Fruit fly (Drosophila melanogaster) whole organism, pupa: Measurements from ENCODE around the gene jus.

Experiments
- CG10348 ChIP-seq: fragments of 200-800 bp; sonication (Bioruptor generic); IDR thresholded peaks from 2 replicates; pipeline ENCODE4 v1.3.6; 2022; ENCODE audit warnings: missing biosample characterization, missing genetic modification characterization
- CG12605 ChIP-seq: fragments of 200-800 bp; sonication (Bioruptor generic); IDR thresholded peaks from 2 replicates; pipeline ENCODE4 v1.3.6; 2022; ENCODE audit warnings: missing biosample characterization, missing genetic modification characterization
- CG13204 ChIP-seq: fragments of 200-800 bp; sonication (Bioruptor generic); optimal IDR thresholded peaks from 2 replicates; lab custom pipeline; 2018; ENCODE audit warnings: missing biosample characterization, mild to moderate bottlenecking, missing genetic modification characterization, moderate library complexity
- CG14655 ChIP-seq: fragments of 200-800 bp; sonication (Bioruptor generic); optimal IDR thresholded peaks from 3 replicates; lab custom pipeline; 2017; ENCODE audit warnings: mild to moderate bottlenecking, missing biosample characterization, missing genetic modification reagents, missing genetic modification characterization
- CG15710 ChIP-seq: fragments of 200-800 bp; sonication (Bioruptor generic); optimal IDR thresholded peaks from 2 replicates; lab custom pipeline; 2018; ENCODE audit warnings: missing biosample characterization, mild to moderate bottlenecking, missing genetic modification characterization, moderate library complexity
- CG17806 ChIP-seq: fragments of 200-800 bp; sonication (Bioruptor generic); optimal IDR thresholded peaks from 2 replicates; lab custom pipeline; 2018; ENCODE audit warnings: missing biosample characterization, mild to moderate bottlenecking, missing genetic modification characterization, moderate library complexity
- CG32121 ChIP-seq: fragments of 200-800 bp; sonication (Bioruptor generic); IDR thresholded peaks from 2 replicates; pipeline ENCODE4 v1.3.6; 2022; ENCODE audit warnings: missing biosample characterization, missing genetic modification characterization
- CG34367 ChIP-seq: fragments of 200-800 bp; sonication (Bioruptor generic); optimal IDR thresholded peaks from 2 replicates; lab custom pipeline; 2018; ENCODE audit warnings: missing biosample characterization, mild to moderate bottlenecking, missing genetic modification characterization
- CG4496 ChIP-seq: fragments of 200-800 bp; sonication (Bioruptor generic); IDR thresholded peaks from 3 replicates; pipeline ENCODE4 v1.3.6; 2022; ENCODE audit warnings: missing biosample characterization, missing genetic modification characterization
- CG8159 ChIP-seq: fragments of 200-800 bp; sonication (Bioruptor generic); optimal IDR thresholded peaks from 3 replicates; lab custom pipeline; 2018; ENCODE audit warnings: missing biosample characterization, mild to moderate bottlenecking, missing genetic modification characterization, moderate library complexity
- CG8301 ChIP-seq: fragments of 200-800 bp; sonication (Bioruptor generic); optimal IDR thresholded peaks from 2 replicates; lab custom pipeline; 2018; ENCODE audit warnings: missing biosample characterization, mild to moderate bottlenecking, missing genetic modification characterization
- CG9948 ChIP-seq: fragments of 200-800 bp; sonication (Bioruptor generic); optimal IDR thresholded peaks from 2 replicates; lab custom pipeline; 2018; ENCODE audit warnings: missing biosample characterization, mild to moderate bottlenecking, missing genetic modification characterization, moderate library complexity
- D1 ChIP-seq: fragments of 200-800 bp; sonication (Bioruptor generic); optimal IDR thresholded peaks from 2 replicates; lab custom pipeline; 2018; ENCODE audit warnings: missing biosample characterization, mild to moderate bottlenecking, missing genetic modification characterization, moderate library complexity
- EcR ChIP-seq: fragments of 200-800 bp; sonication (Bioruptor generic); optimal IDR thresholded peaks from 3 replicates; lab custom pipeline; 2019; ENCODE audit warnings: missing biosample characterization, missing genetic modification characterization, mild to moderate bottlenecking, moderate library complexity, missing genetic modification reagents
- Ets98B ChIP-seq: fragments of 200-800 bp; sonication (Bioruptor generic); IDR thresholded peaks from 2 replicates; pipeline ENCODE4 v1.3.6; 2022; ENCODE audit warnings: missing biosample characterization, missing genetic modification characterization
- Pif1A ChIP-seq: fragments of 200-800 bp; sonication (Bioruptor generic); optimal IDR thresholded peaks from 3 replicates; lab custom pipeline; 2016; ENCODE audit warnings: missing biosample characterization, missing genetic modification characterization
- Pif1B ChIP-seq: fragments of 200-800 bp; sonication (Bioruptor generic); optimal IDR thresholded peaks from 3 replicates; lab custom pipeline; 2016; ENCODE audit warnings: missing biosample characterization, missing genetic modification characterization
- Snoo ChIP-seq: fragments of 200-800 bp; sonication (Bioruptor generic); optimal IDR thresholded peaks from 3 replicates; lab custom pipeline; 2017; ENCODE audit warnings: missing biosample characterization, mild to moderate bottlenecking, missing genetic modification characterization, inconsistent platforms
- fd96Ca ChIP-seq: fragments of 200-800 bp; sonication (Bioruptor generic); IDR thresholded peaks from 3 replicates; pipeline ENCODE4 v1.3.6; 2022; ENCODE audit warnings: missing biosample characterization, missing genetic modification characterization
- gl ChIP-seq: fragments of 200-800 bp; sonication (Bioruptor generic); optimal IDR thresholded peaks from 2 replicates; lab custom pipeline; 2018; ENCODE audit warnings: missing biosample characterization, mild to moderate bottlenecking, missing genetic modification characterization
- rn ChIP-seq: fragments of 200-800 bp; sonication (Bioruptor generic); IDR thresholded peaks from 2 replicates; pipeline ENCODE4 v1.3.6; 2022; ENCODE audit warnings: missing biosample characterization, missing genetic modification characterization

jus gene

dm6 chr3R:29207012-29207656 is 12.3 kb upstream of the jus start:
- TF ChIP-seq CG9948 (tag; lab: Kevin White, UChicago) (peak; percentile 93), CG8159 (peak; percentile 93), D1 (tag; lab: Kevin White, UChicago) (peak; percentile 54), Pif1A (GFP tag; lab: Kevin White, UChicago) (peak; percentile 84), gl (tag; lab: Kevin White, UChicago) (peak; percentile 77), Ets98B (peak; percentile 92), CG14655 (GFP tag; lab: Kevin White, UChicago) (peak; percentile 95), fd96Ca (GFP tag; lab: Robert Waterston, UW) (peak; percentile 92), EcR (GFP tag; lab: Kevin White, UChicago) (peak; percentile 80), CG10348 (peak; percentile 52; the same call in 1 of the 2 replicates), CG8301 (tag; lab: Kevin White, UChicago) (peak; percentile 91), CG15710 (tag; lab: Kevin White, UChicago) (peak; percentile 94), CG34367 (tag; lab: Kevin White, UChicago) (peak; percentile 89), Pif1B (GFP tag; lab: Kevin White, UChicago) (peak; percentile 87), CG12605 (GFP tag; lab: Robert Waterston, UW) (peak; percentile 85), CG17806 (peak; percentile 94), CG4496 (GFP tag; lab: Robert Waterston, UW) (peak; percentile 95), CG32121 (GFP tag; lab: Robert Waterston, UW) (peak; percentile 84), Snoo (tag; lab: Kevin White, UChicago) (peak; percentile 88), CG13204 (GFP tag; lab: Kevin White, UChicago) (peak; percentile 88), rn (GFP tag; lab: Robert Waterston, UW) (peak; percentile 72)
- TF ChIP-seq, all 21 proteins: peak for 21

dm6 chr3R:29206198-29207011 is 11.6 kb upstream of the jus start:
- TF ChIP-seq CG14655 (GFP tag; lab: Kevin White, UChicago) (peak; percentile 33), CG8301 (tag; lab: Kevin White, UChicago) (peak; percentile 3), fd96Ca (GFP tag; lab: Robert Waterston, UW) (0 out of 3 replicates have a peak, but pooled peaks have one; percentile 6), CG17806 (peak; percentile 19), Pif1A (GFP tag; lab: Kevin White, UChicago) (no peak), CG8159 (peak; percentile 10), CG34367 (tag; lab: Kevin White, UChicago) (no peak), CG9948 (tag; lab: Kevin White, UChicago) (peak; percentile 15), CG15710 (tag; lab: Kevin White, UChicago) (no peak), Snoo (tag; lab: Kevin White, UChicago) (no peak)

- TF ChIP-seq CG8301 (tag; lab: Kevin White, UChicago) (peak; percentile 56), CG17806 (peak; percentile 43), CG4496 (GFP tag; lab: Robert Waterston, UW) (peak; percentile 63; the same call in 2 of the 3 replicates), CG15710 (tag; lab: Kevin White, UChicago) (peak; percentile 41), EcR (GFP tag; lab: Kevin White, UChicago) (no peak), CG8159 (peak; percentile 44), Ets98B (peak; percentile 67), fd96Ca (GFP tag; lab: Robert Waterston, UW) (peak; percentile 70; the same call in 2 of the 3 replicates), D1 (tag; lab: Kevin White, UChicago) (no peak), CG13204 (GFP tag; lab: Kevin White, UChicago) (no peak), CG9948 (tag; lab: Kevin White, UChicago) (peak; percentile 37), CG32121 (GFP tag; lab: Robert Waterston, UW) (peak; percentile 72; the same call in 1 of the 2 replicates), Snoo (tag; lab: Kevin White, UChicago) (no peak), Pif1A (GFP tag; lab: Kevin White, UChicago) (peak; percentile 54), gl (tag; lab: Kevin White, UChicago) (no peak), Pif1B (GFP tag; lab: Kevin White, UChicago) (peak; percentile 55), rn (GFP tag; lab: Robert Waterston, UW) (0 out of 2 replicates have a peak, but pooled peaks have one; percentile 30), CG34367 (tag; lab: Kevin White, UChicago) (peak; percentile 37), CG10348 (peak; percentile 51; the same call in 1 of the 2 replicates), CG14655 (GFP tag; lab: Kevin White, UChicago) (peak; percentile 67), CG12605 (GFP tag; lab: Robert Waterston, UW) (no peak)
Measured at dm6 chr3R:29204612-29205480, 10.1 kb upstream of the jus start.

- TF ChIP-seq gl (tag; lab: Kevin White, UChicago) (no peak), Snoo (tag; lab: Kevin White, UChicago) (no peak), CG34367 (tag; lab: Kevin White, UChicago) (no peak), CG14655 (GFP tag; lab: Kevin White, UChicago) (no peak)
Measured at dm6 chr3R:29204033-29204432, 9.2 kb upstream of the jus start, which contains the start of gene Cyt-c1L. Cyt-c1L (minus strand) TSS chr3R:29204133.
